Worm (Caenorhabditis elegans) whole organism, L3 larva: ENCODE results near the gene str-101.

ENCODE experiments used
- ceh-28 ChIP-seq: fragments of 150-350 bp; optimal IDR thresholded peaks from 2 replicates; lab custom pipeline; 2014; ENCODE audit warnings: missing biosample characterization, missing genetic modification reagents, missing genetic modification characterization
- nhr-67 ChIP-seq: fragments of 150-350 bp; optimal IDR thresholded peaks from 2 replicates; lab custom pipeline; 2014; ENCODE audit warnings: missing biosample characterization, missing genetic modification characterization
- nhr-76 ChIP-seq: fragments of 150-350 bp; sonication (generic microtip); optimal IDR thresholded peaks from 5 replicates; lab custom pipeline; 2014; ENCODE audit warnings: missing biosample characterization, missing genetic modification characterization
- zag-1 ChIP-seq: fragments of 150-350 bp; optimal IDR thresholded peaks from 2 replicates; lab custom pipeline; 2014; ENCODE audit warnings: missing biosample characterization, missing genetic modification characterization
- ztf-11 ChIP-seq: fragments of 150-350 bp; optimal IDR thresholded peaks from 2 replicates; lab custom pipeline; 2014; ENCODE audit warnings: missing biosample characterization, missing genetic modification characterization

DNA sequence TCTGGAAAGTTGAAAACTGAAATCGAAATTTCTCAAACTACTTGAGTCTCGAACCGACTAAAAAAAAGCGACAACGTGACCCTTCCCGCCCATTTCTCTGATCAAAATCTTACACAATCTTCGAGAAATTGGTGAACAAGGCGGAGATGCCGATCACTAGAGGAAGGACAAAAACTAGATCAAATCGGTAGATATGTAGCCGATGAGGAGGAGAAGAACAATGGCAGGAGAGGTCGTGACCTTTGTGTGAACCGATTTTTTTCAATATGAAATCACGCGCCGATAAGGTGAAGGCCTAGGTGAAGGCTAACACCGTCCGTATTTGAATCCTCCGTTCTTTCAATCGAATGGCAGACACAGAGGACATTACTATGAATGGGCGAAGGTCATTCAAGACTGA, 50.8 kb downstream of the str-101 start:
- TF ChIP-seq nhr-67, result no peak
- TF ChIP-seq nhr-76 (tag; lab: Kevin White, UChicago), result no peak
- no peak for TF ChIP-seq zag-1 (tag; lab: Kevin White, UChicago)
- no peak for TF ChIP-seq ztf-11
- no peak for TF ChIP-seq ceh-28 (tag; lab: Kevin White, UChicago)
